Worm (Caenorhabditis elegans) whole organism, early embryonic: Measurements from ENCODE around the gene ril-2.

Experiments
- ceh-13 ChIP-seq: fragments of 200-800 bp; sonication (Bioruptor generic); optimal IDR thresholded peaks from 2 replicates; lab custom pipeline; 2018; ENCODE audit warnings: mild to moderate bottlenecking, missing genetic modification characterization, missing compliant biosample characterization
- ets-7 ChIP-seq: sonication (generic microtip); optimal IDR thresholded peaks from 2 replicates; lab custom pipeline; 2016; ENCODE audit warnings: missing genotype, missing genetic modification characterization, missing compliant biosample characterization
- tbx-11 ChIP-seq: fragments of 200-800 bp; sonication (Bioruptor generic); IDR thresholded peaks from 2 replicates; pipeline ENCODE4 v1.3.6; 2022; ENCODE audit warnings: missing genetic modification characterization, missing compliant biosample characterization

DNA sequence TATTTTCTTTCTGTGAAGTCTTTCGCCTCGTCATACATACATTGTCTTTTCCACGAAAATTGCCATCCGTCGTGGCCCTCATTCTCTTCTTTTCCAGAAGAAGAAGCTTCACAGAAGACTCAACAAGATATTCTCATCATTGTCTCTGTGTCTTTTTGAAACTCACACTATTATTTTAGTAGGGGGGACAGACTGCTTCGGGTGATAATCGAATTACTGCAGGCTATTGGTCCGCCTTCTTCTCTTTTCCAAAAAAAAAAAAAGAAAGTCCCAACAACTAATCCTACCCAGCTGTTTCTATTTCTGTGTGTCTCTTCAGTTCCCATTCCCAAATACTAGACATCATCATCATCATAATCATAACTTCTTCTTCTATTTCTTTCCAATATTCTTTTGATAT, 15.5 kb downstream of the ril-2 start:
- TF ChIP-seq tbx-11 (no peak), ets-7 (tag; lab: Kevin White, UChicago) (no peak), ceh-13 (GFP tag; lab: Kevin White, UChicago) (no peak)
